Worm (Caenorhabditis elegans) whole organism, late embryonic: Measurements from ENCODE around the gene Y111B2A.12.

Experiments used
- F13H6.1 ChIP-seq: sonication (generic microtip); optimal IDR thresholded peaks from 2 replicates; lab custom pipeline; 2016; ENCODE audit warnings: missing genetic modification characterization, missing compliant biosample characterization
- K09A11.1 ChIP-seq: sonication (generic microtip); optimal IDR thresholded peaks from 2 replicates; lab custom pipeline; 2017; ENCODE audit warnings: antibody characterized with exemption, mild to moderate bottlenecking, missing genetic modification characterization, missing compliant biosample characterization; ENCODE audit not compliant: insufficient read depth
- T23F11.4 ChIP-seq: fragments of 200-800 bp; sonication (Bioruptor generic); optimal IDR thresholded peaks from 2 replicates; lab custom pipeline; 2018; ENCODE audit warnings: mild to moderate bottlenecking, missing genetic modification characterization, missing compliant biosample characterization
- Y22D7AL.16 ChIP-seq: sonication (generic microtip); optimal IDR thresholded peaks from 2 replicates; lab custom pipeline; 2016; ENCODE audit warnings: missing genetic modification characterization, missing compliant biosample characterization
- ama-1 ChIP-seq: fragments of 150-350 bp; optimal IDR thresholded peaks from 2 replicates; lab custom pipeline; 2014
- ceh-14 ChIP-seq: sonication (generic microtip); optimal IDR thresholded peaks from 2 replicates; lab custom pipeline; 2016; ENCODE audit warnings: missing genotype, missing genetic modification characterization, missing compliant biosample characterization
- ceh-18 ChIP-seq: sonication (generic microtip); optimal IDR thresholded peaks from 2 replicates; lab custom pipeline; 2016; ENCODE audit warnings: missing genetic modification characterization, missing compliant biosample characterization
- ceh-19 ChIP-seq: fragments of 200-800 bp; sonication (Bioruptor generic); optimal IDR thresholded peaks from 2 replicates; lab custom pipeline; 2018; ENCODE audit warnings: mild to moderate bottlenecking, missing genetic modification characterization, missing compliant biosample characterization
- ceh-22 ChIP-seq: sonication (generic microtip); optimal IDR thresholded peaks from 2 replicates; lab custom pipeline; 2017; ENCODE audit warnings: missing biosample characterization, missing genetic modification characterization
- ceh-24 ChIP-seq: sonication (generic microtip); optimal IDR thresholded peaks from 2 replicates; lab custom pipeline; 2016; ENCODE audit warnings: mild to moderate bottlenecking, missing genetic modification characterization, missing compliant biosample characterization
- ceh-45 ChIP-seq: fragments of 200-800 bp; sonication (Bioruptor generic); IDR thresholded peaks from 2 replicates; pipeline ENCODE4 v1.3.6; 2022; ENCODE audit warnings: missing genetic modification reagents, missing genetic modification characterization, missing compliant biosample characterization
- ceh-6 ChIP-seq: fragments of 200-800 bp; sonication (Bioruptor generic); optimal IDR thresholded peaks from 2 replicates; lab custom pipeline; 2018; ENCODE audit warnings: mild to moderate bottlenecking, missing genetic modification characterization, missing compliant biosample characterization
- ceh-9 ChIP-seq: sonication (generic microtip); optimal IDR thresholded peaks from 2 replicates; lab custom pipeline; 2016; ENCODE audit warnings: mild to moderate bottlenecking, missing genetic modification characterization, inconsistent platforms, missing compliant biosample characterization
- che-1 ChIP-seq: sonication (generic microtip); optimal IDR thresholded peaks from 2 replicates; lab custom pipeline; 2016; ENCODE audit warnings: mild to moderate bottlenecking, missing genetic modification characterization, missing compliant biosample characterization
- dve-1 ChIP-seq: sonication (generic microtip); optimal IDR thresholded peaks from 2 replicates; lab custom pipeline; 2017; ENCODE audit warnings: antibody characterized with exemption, mild to moderate bottlenecking, missing genetic modification characterization, missing compliant biosample characterization
- elt-2 ChIP-seq: sonication (generic microtip); optimal IDR thresholded peaks from 2 replicates; lab custom pipeline; 2016; ENCODE audit warnings: missing genetic modification reagents, missing genetic modification characterization, missing compliant biosample characterization
- elt-4 ChIP-seq: sonication (generic microtip); optimal IDR thresholded peaks from 2 replicates; lab custom pipeline; 2016; ENCODE audit warnings: missing genetic modification characterization, missing compliant biosample characterization
- fax-1 ChIP-seq: sonication (generic microtip); optimal IDR thresholded peaks from 2 replicates; lab custom pipeline; 2016; ENCODE audit warnings: missing genotype, missing genetic modification characterization, missing compliant biosample characterization
- fkh-10 ChIP-seq: fragments of 150-350 bp; optimal IDR thresholded peaks from 2 replicates; lab custom pipeline; 2014; ENCODE audit warnings: missing biosample characterization, missing genetic modification reagents, missing genetic modification characterization
- fkh-6 ChIP-seq: sonication (generic microtip); optimal IDR thresholded peaks from 2 replicates; lab custom pipeline; 2016; ENCODE audit warnings: missing genetic modification characterization, missing compliant biosample characterization
- hlh-13 ChIP-seq: fragments of 200-800 bp; sonication (Bioruptor generic); optimal IDR thresholded peaks from 2 replicates; lab custom pipeline; 2018; ENCODE audit warnings: mild to moderate bottlenecking, missing genetic modification characterization, missing compliant biosample characterization
- hlh-30 ChIP-seq: sonication (generic microtip); optimal IDR thresholded peaks from 2 replicates; lab custom pipeline; 2017; ENCODE audit warnings: antibody characterized with exemption, missing genetic modification characterization, missing compliant biosample characterization; ENCODE audit not compliant: insufficient read depth
- hlh-6 ChIP-seq: sonication (generic microtip); optimal IDR thresholded peaks from 2 replicates; lab custom pipeline; 2016; ENCODE audit warnings: missing genotype, missing genetic modification characterization, missing compliant biosample characterization
- hlh-8 ChIP-seq: sonication (generic microtip); optimal IDR thresholded peaks from 2 replicates; lab custom pipeline; 2016; ENCODE audit warnings: missing genotype, missing genetic modification characterization, missing compliant biosample characterization
- lim-6 ChIP-seq: sonication (generic microtip); optimal IDR thresholded peaks from 2 replicates; lab custom pipeline; 2016; ENCODE audit warnings: missing genetic modification characterization, missing compliant biosample characterization
- lin-11 ChIP-seq: fragments of 200-800 bp; sonication (Bioruptor generic); optimal IDR thresholded peaks from 2 replicates; lab custom pipeline; 2018; ENCODE audit warnings: mild to moderate bottlenecking, missing genetic modification characterization, missing compliant biosample characterization
- madf-2 ChIP-seq: sonication (generic microtip); optimal IDR thresholded peaks from 2 replicates; lab custom pipeline; 2017; ENCODE audit warnings: missing genetic modification characterization, missing compliant biosample characterization
- nfya-1 ChIP-seq: sonication (generic microtip); optimal IDR thresholded peaks from 2 replicates; lab custom pipeline; 2017; ENCODE audit warnings: missing genetic modification characterization, mild to moderate bottlenecking, missing compliant biosample characterization, antibody characterized with exemption, moderate library complexity
- nhr-232 ChIP-seq: sonication (generic microtip); optimal IDR thresholded peaks from 2 replicates; lab custom pipeline; 2016; ENCODE audit warnings: missing genetic modification characterization, missing compliant biosample characterization
- npax-4 ChIP-seq: sonication (generic microtip); optimal IDR thresholded peaks from 2 replicates; lab custom pipeline; 2016; ENCODE audit warnings: missing genetic modification characterization, missing compliant biosample characterization
- odd-2 ChIP-seq: sonication (generic microtip); optimal IDR thresholded peaks from 2 replicates; lab custom pipeline; 2017; ENCODE audit warnings: antibody characterized with exemption, mild to moderate bottlenecking, missing genetic modification characterization, missing compliant biosample characterization
- pag-3 ChIP-seq: sonication (generic microtip); optimal IDR thresholded peaks from 2 replicates; lab custom pipeline; 2016; ENCODE audit warnings: missing compliant biosample characterization, missing genetic modification characterization, borderline replicate concordance
- pat-9 ChIP-seq: fragments of 200-800 bp; sonication (Bioruptor generic); optimal IDR thresholded peaks from 2 replicates; lab custom pipeline; 2018; ENCODE audit warnings: mild to moderate bottlenecking, missing genetic modification characterization, moderate library complexity, missing compliant biosample characterization
- pax-1 ChIP-seq: fragments of 150-350 bp; optimal IDR thresholded peaks from 2 replicates; lab custom pipeline; 2014; ENCODE audit warnings: missing biosample characterization, missing genetic modification characterization
- pha-2 ChIP-seq: sonication (generic microtip); optimal IDR thresholded peaks from 2 replicates; lab custom pipeline; 2017; ENCODE audit warnings: mild to moderate bottlenecking, missing genetic modification characterization, missing compliant biosample characterization
- pqm-1 ChIP-seq: sonication (generic microtip); optimal IDR thresholded peaks from 2 replicates; lab custom pipeline; 2016; ENCODE audit warnings: missing genetic modification characterization, missing compliant biosample characterization
- pros-1 ChIP-seq: fragments of 150-350 bp; optimal IDR thresholded peaks from 2 replicates; lab custom pipeline; 2014; ENCODE audit warnings: missing biosample characterization, missing genetic modification reagents, missing genetic modification characterization
- ref-2 ChIP-seq: sonication (generic microtip); optimal IDR thresholded peaks from 2 replicates; lab custom pipeline; 2016; ENCODE audit warnings: missing genetic modification characterization, missing compliant biosample characterization
- rnt-1 ChIP-seq: sonication (generic microtip); optimal IDR thresholded peaks from 2 replicates; lab custom pipeline; 2016; ENCODE audit warnings: missing genetic modification characterization, missing compliant biosample characterization
- sdc-2 ChIP-seq: sonication (generic microtip); optimal IDR thresholded peaks from 2 replicates; lab custom pipeline; 2016; ENCODE audit warnings: missing genotype, missing genetic modification characterization, missing compliant biosample characterization
- syd-9 ChIP-seq: sonication (generic microtip); optimal IDR thresholded peaks from 2 replicates; lab custom pipeline; 2016; ENCODE audit warnings: mild to moderate bottlenecking, missing genetic modification characterization, moderate library complexity, missing compliant biosample characterization
- tbx-2 ChIP-seq: sonication (generic microtip); optimal IDR thresholded peaks from 2 replicates; lab custom pipeline; 2016; ENCODE audit warnings: missing genetic modification characterization, missing compliant biosample characterization
- ttx-3 ChIP-seq: sonication (generic microtip); optimal IDR thresholded peaks from 2 replicates; lab custom pipeline; 2016; ENCODE audit warnings: missing genetic modification reagents, missing genetic modification characterization, missing compliant biosample characterization
- unc-3 ChIP-seq, 2 experiments: fragments of 200-800 bp in 1 of 2; sonication (Bioruptor generic) in 1 of 2; sonication (generic microtip) in 1 of 2; conservative IDR thresholded peaks in 1 of 2; optimal IDR thresholded peaks in 1 of 2; 2 replicates each; pipeline versions ENCODE4 v1.3.6 to Lab custom; 2016 to 2022; ENCODE audit warnings: missing compliant biosample characterization in 2 of 2, missing genetic modification characterization in 2 of 2, missing genetic modification reagents in 1 of 2
- unc-42 ChIP-seq: sonication (generic microtip); optimal IDR thresholded peaks from 2 replicates; lab custom pipeline; 2016; ENCODE audit warnings: missing genotype, missing genetic modification characterization, missing compliant biosample characterization
- unc-55 ChIP-seq: sonication (generic microtip); optimal IDR thresholded peaks from 2 replicates; lab custom pipeline; 2017; ENCODE audit warnings: missing biosample characterization, missing genetic modification reagents, missing genetic modification characterization

The Y111B2A.12 gene

ce11 chrIII:12616990-12617393 is 7.9 kb downstream of the Y111B2A.12 start:
- TF ChIP-seq fkh-6 (tag; lab: Kevin White, UChicago) (no peak), pqm-1 (peak; percentile 26), unc-42 (tag; lab: Kevin White, UChicago) (no peak), dve-1 (tag; lab: Kevin White, UChicago) (peak; percentile 54), unc-3 (GFP tag; conservative IDR thresholded peaks at IDR 0.05; lab: Robert Waterston, UW) (no peak), unc-3 (tag; optimal IDR thresholded peaks at IDR 0.05; lab: Kevin White, UChicago) (no peak), ceh-45 (no peak), F13H6.1 (tag; lab: Kevin White, UChicago) (no peak), pag-3 (tag; lab: Kevin White, UChicago) (no peak), hlh-8 (no peak), Y22D7AL.16 (tag; lab: Kevin White, UChicago) (no peak), ttx-3 (tag; lab: Kevin White, UChicago) (no peak), ceh-19 (GFP tag; lab: Kevin White, UChicago) (no peak), sdc-2 (tag; lab: Kevin White, UChicago) (no peak), ama-1 (no peak), nfya-1 (peak; percentile 48), pha-2 (tag; lab: Kevin White, UChicago) (peak; percentile 7), syd-9 (tag; lab: Kevin White, UChicago) (no peak), ref-2 (peak; percentile 61), T23F11.4 (no peak), che-1 (tag; lab: Kevin White, UChicago) (no peak), pat-9 (tag; lab: Kevin White, UChicago) (no peak), elt-4 (tag; lab: Kevin White, UChicago) (no peak), tbx-2 (tag; lab: Kevin White, UChicago) (peak; percentile 51), nhr-232 (no peak), unc-55 (GFP tag; lab: Kevin White, UChicago) (peak; percentile 13), ceh-9 (no peak), ceh-22 (tag; lab: Kevin White, UChicago) (peak; percentile 88), lim-6 (tag; lab: Kevin White, UChicago) (no peak), npax-4 (tag; lab: Kevin White, UChicago) (no peak), madf-2 (tag; lab: Kevin White, UChicago) (no peak), lin-11 (no peak), pros-1 (tag; lab: Kevin White, UChicago) (no peak), rnt-1 (tag; lab: Kevin White, UChicago) (peak; percentile 69), K09A11.1 (tag; lab: Kevin White, UChicago) (no peak), odd-2 (tag; lab: Kevin White, UChicago) (no peak), hlh-13 (no peak), ceh-18 (tag; lab: Kevin White, UChicago) (no peak), hlh-6 (tag; lab: Kevin White, UChicago) (no peak), fax-1 (no peak), ceh-6 (no peak), ceh-24 (tag; lab: Kevin White, UChicago) (no peak), fkh-10 (GFP tag; lab: Kevin White, UChicago) (no peak), elt-2 (tag; lab: Kevin White, UChicago) (peak; percentile 94), pax-1 (no peak), ceh-14 (tag; lab: Kevin White, UChicago) (no peak), hlh-30 (tag; lab: Kevin White, UChicago) (peak; percentile 90)
